Worm (Caenorhabditis elegans): Measurements from ENCODE around the gene brc-2.

The brc-2 gene

DNA sequence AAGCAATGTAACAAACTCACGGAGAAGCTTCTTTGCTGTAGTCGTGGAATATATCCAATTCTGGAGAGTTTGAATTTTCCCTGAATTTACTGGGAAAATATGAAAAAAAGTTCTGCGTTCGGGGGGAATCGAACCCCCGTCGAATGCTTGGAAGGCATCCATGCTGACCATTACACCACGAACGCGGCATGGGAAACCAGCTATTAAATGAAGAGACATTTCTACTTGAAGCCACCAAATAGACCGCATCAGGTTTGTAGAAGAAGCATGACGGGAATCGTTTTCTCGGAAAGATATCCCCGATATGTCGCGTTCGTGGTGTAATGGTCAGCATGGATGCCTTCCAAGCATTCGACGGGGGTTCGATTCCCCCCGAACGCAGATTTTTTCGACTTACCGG, 14.4 kb downstream of the brc-2 start (continued):
- TF ChIP-seq ceh-63 (GFP tag; optimal IDR thresholded peaks at IDR 0.05): no peak
- no peak for TF ChIP-seq efl-3 (GFP tag; optimal IDR thresholded peaks at IDR 0.05)
- TF ChIP-seq ets-5 (GFP tag; IDR thresholded peaks at IDR 0.05): no peak
- no peak for TF ChIP-seq sox-4 (tag; optimal IDR thresholded peaks at IDR 0.05)
- peak in 1 of 2 experiments; percentile 46 for TF ChIP-seq lsy-2 (tag; optimal IDR thresholded peaks at IDR 0.05)
- peak in 1 of 3 experiments; percentile 13 for TF ChIP-seq dpl-1 (GFP tag; optimal IDR thresholded peaks at IDR 0.05)
- TF ChIP-seq irx-1 (tag; optimal IDR thresholded peaks at IDR 0.05): no peak

ce11 chrIII:6887574-6887973, 15.3 kb downstream of the brc-2 start:
- TF ChIP-seq nhr-84 (tag; optimal IDR thresholded peaks at IDR 0.05) (no peak), ama-1 (optimal IDR thresholded peaks at IDR 0.05) (no peak), ceh-63 (GFP tag; optimal IDR thresholded peaks at IDR 0.05) (no peak), unc-30 (tag; optimal IDR thresholded peaks at IDR 0.05) (no peak), C04F5.9 (tag; optimal IDR thresholded peaks at IDR 0.05) (peak; percentile 45), hlh-4 (tag; optimal IDR thresholded peaks at IDR 0.05) (no peak), tbx-2 (tag; optimal IDR thresholded peaks at IDR 0.05) (peak; percentile 40), fkh-10 (GFP tag; optimal IDR thresholded peaks at IDR 0.05) (peak; percentile 37), Y116A8C.19 (tag; optimal IDR thresholded peaks at IDR 0.05; ENCODE audit: borderline replicate concordance) (no peak), unc-62 (GFP tag; optimal IDR thresholded peaks at IDR 0.05) (no peak), xbp-1 (tag; optimal IDR thresholded peaks at IDR 0.05) (peak; percentile 56), nhr-90 (tag; optimal IDR thresholded peaks at IDR 0.05; ENCODE audit: poor library complexity) (peak; percentile 72), efl-3 (GFP tag; optimal IDR thresholded peaks at IDR 0.05) (no peak), egl-13 (tag; optimal IDR thresholded peaks at IDR 0.05) (no peak), nhr-47 (tag; optimal IDR thresholded peaks at IDR 0.05) (peak; percentile 75), zag-1 (tag; optimal IDR thresholded peaks at IDR 0.05) (no peak), nhr-76 (tag; optimal IDR thresholded peaks at IDR 0.05) (no peak), nhr-85 (tag) (peak; percentile 48), sptf-1 (tag; optimal IDR thresholded peaks at IDR 0.05) (no peak), hlh-17 (GFP tag; optimal IDR thresholded peaks at IDR 0.05; ENCODE audit: borderline replicate concordance) (no peak), jun-1 (tag; optimal IDR thresholded peaks at IDR 0.05) (peak; percentile 21), lir-3 (tag; optimal IDR thresholded peaks at IDR 0.05; ENCODE audit: poor library complexity) (peak; percentile 62), lsy-2 (tag; optimal IDR thresholded peaks at IDR 0.05) (peak; percentile 59 to 75), isw-1 (GFP tag; IDR thresholded peaks at IDR 0.05) (peak; percentile 12; the same call in 1 of the 2 replicates), ztf-4 (tag; optimal IDR thresholded peaks at IDR 0.05) (peak; percentile 38), hpl-2 (GFP tag; optimal IDR thresholded peaks at IDR 0.05) (no peak), rnt-1 (tag; optimal IDR thresholded peaks at IDR 0.05) (peak; percentile 69), pqm-1 (tag; optimal IDR thresholded peaks at IDR 0.05) (no peak), C16A3.4 (tag; optimal IDR thresholded peaks at IDR 0.05) (peak; percentile 70), egl-27 (tag; optimal IDR thresholded peaks at IDR 0.05) (peak in 1 of 2 experiments; percentile 5), dsc-1 (tag; optimal IDR thresholded peaks at IDR 0.05) (peak; percentile 63), ceh-82 (tag; optimal IDR thresholded peaks at IDR 0.05) (peak; percentile 53 to 65 (median 59)), blmp-1 (tag; optimal IDR thresholded peaks at IDR 0.05) (no peak), nhr-20 (tag; optimal IDR thresholded peaks at IDR 0.05) (peak; percentile 62), nhr-71 (tag; optimal IDR thresholded peaks at IDR 0.05) (peak; percentile 72), ceh-8 (GFP tag; optimal IDR thresholded peaks at IDR 0.05) (peak; percentile 48), sup-37 (GFP tag; optimal IDR thresholded peaks at IDR 0.05) (no peak), lin-13 (GFP tag; optimal IDR thresholded peaks at IDR 0.05) (peak; percentile 60), snu-23 (GFP tag; optimal IDR thresholded peaks at IDR 0.05) (peak; percentile 81), C34B4.2 (tag; optimal IDR thresholded peaks at IDR 0.05) (no peak), pax-3 (tag; optimal IDR thresholded peaks at IDR 0.05) (no peak), zip-4 (GFP tag; optimal IDR thresholded peaks at IDR 0.05) (no peak), elt-2 (tag; optimal IDR thresholded peaks at IDR 0.05) (no peak), ztf-11 (tag; optimal IDR thresholded peaks at IDR 0.05) (no peak), lin-35 (GFP tag; optimal IDR thresholded peaks at IDR 0.05) (peak; percentile 58 to 80), dpl-1 (GFP tag; optimal IDR thresholded peaks at IDR 0.05) (peak; percentile 39 to 71 (median 61)), snpc-4 (tag; optimal IDR thresholded peaks at IDR 0.05) (no peak)

All from whole organism, L1 larva.